Worm (Caenorhabditis elegans): ENCODE measurements around the gene C36B7.1.

ce11 chrX:7075250-7075649 lies 37.4 kb upstream of the C36B7.1 start, which contains the start of gene B0403.6:
- TF ChIP-seq zfp-3 (GFP tag; conservative IDR thresholded peaks at IDR 0.05) (no peak), F44E2.7 (GFP tag; IDR thresholded peaks at IDR 0.05) (no peak), ceh-62 (tag; optimal IDR thresholded peaks at IDR 0.05) (no peak), pha-4 (GFP tag; IDR thresholded peaks at IDR 0.05) (no peak), pha-4 (tag; optimal IDR thresholded peaks at IDR 0.05) (no peak), lin-39 (tag; optimal IDR thresholded peaks at IDR 0.05) (no peak), skn-1 (tag; optimal IDR thresholded peaks at IDR 0.05) (no peak), ceh-82 (tag; optimal IDR thresholded peaks at IDR 0.05) (no peak), jun-1 (tag; optimal IDR thresholded peaks at IDR 0.05) (no peak), zag-1 (tag; optimal IDR thresholded peaks at IDR 0.05) (no peak), cey-2 (tag; optimal IDR thresholded peaks at IDR 0.05; ENCODE audit: borderline replicate concordance, insufficient read depth) (no peak), nhr-41 (GFP tag; IDR thresholded peaks at IDR 0.05) (no peak), madf-9 (GFP tag; conservative IDR thresholded peaks at IDR 0.05) (no peak), ztf-7 (tag; optimal IDR thresholded peaks at IDR 0.05) (no peak), aly-2 (tag; optimal IDR thresholded peaks at IDR 0.05) (no peak)

All from whole organism, L4 larva.